Worm (Caenorhabditis elegans) whole organism, young adult: ENCODE measurements around the gene vps-41.

Experiments
- C06A6.2 ChIP-seq: fragments of 200-800 bp; sonication (Bioruptor generic); conservative IDR thresholded peaks from 2 replicates; pipeline ENCODE4 v1.3.6; 2022; ENCODE audit warnings: missing genetic modification characterization, missing compliant biosample characterization
- F22D6.2 ChIP-seq: sonication (generic microtip); optimal IDR thresholded peaks from 2 replicates; lab custom pipeline; 2016; ENCODE audit warnings: mild to moderate bottlenecking, missing genetic modification characterization, missing compliant biosample characterization
- F37B4.10 ChIP-seq: fragments of 200-800 bp; sonication (Bioruptor generic); IDR thresholded peaks from 2 replicates; pipeline ENCODE4 v1.3.6; 2022; ENCODE audit warnings: missing genetic modification characterization, missing compliant biosample characterization
- F49E8.2 ChIP-seq: sonication (generic microtip); optimal IDR thresholded peaks from 3 replicates; lab custom pipeline; 2017; ENCODE audit warnings: missing genetic modification characterization, mild to moderate bottlenecking, missing compliant biosample characterization, antibody characterized with exemption, moderate library complexity; ENCODE audit not compliant: insufficient read depth
- F52B5.7 ChIP-seq: sonication (generic microtip); optimal IDR thresholded peaks from 2 replicates; lab custom pipeline; 2016; ENCODE audit warnings: mild to moderate bottlenecking, missing genetic modification characterization, missing compliant biosample characterization
- K11D2.4 ChIP-seq: fragments of 200-800 bp; sonication (Bioruptor generic); IDR thresholded peaks from 2 replicates; pipeline ENCODE4 v1.3.6; 2022; ENCODE audit warnings: missing genetic modification reagents, missing genetic modification characterization, missing compliant biosample characterization
- Y53F4B.3 ChIP-seq: fragments of 200-800 bp; sonication (Bioruptor generic); IDR thresholded peaks from 2 replicates; pipeline ENCODE4 v1.3.6; 2022; ENCODE audit warnings: missing genetic modification reagents, missing genetic modification characterization, missing compliant biosample characterization
- Y53G8AR.9 ChIP-seq: fragments of 200-800 bp; sonication (Bioruptor generic); conservative IDR thresholded peaks from 2 replicates; pipeline ENCODE4 v1.3.6; 2022; ENCODE audit warnings: missing genetic modification reagents, missing genetic modification characterization, missing compliant biosample characterization
- Y67H2A.10 ChIP-seq: fragments of 200-800 bp; sonication (Bioruptor generic); conservative IDR thresholded peaks from 2 replicates; pipeline ENCODE4 v1.3.6; 2022; ENCODE audit warnings: missing genetic modification reagents, missing genetic modification characterization, missing compliant biosample characterization
- Y79H2A.3 ChIP-seq: fragments of 200-800 bp; sonication (Bioruptor generic); conservative IDR thresholded peaks from 2 replicates; pipeline ENCODE4 v1.3.6; 2022; ENCODE audit warnings: missing genetic modification reagents, missing genetic modification characterization, missing compliant biosample characterization
- akir-1 ChIP-seq: fragments of 200-800 bp; sonication (Bioruptor generic); optimal IDR thresholded peaks from 2 replicates; lab custom pipeline; 2018; ENCODE audit warnings: mild to moderate bottlenecking, missing genetic modification characterization, moderate library complexity, missing compliant biosample characterization
- ama-1 ChIP-seq, 3 experiments: fragments of 150-350 bp in 1 of 3; sonication (generic microtip) in 2 of 3; optimal IDR thresholded peaks; 2 replicates each; lab custom pipeline; 2014 to 2018; ENCODE audit warnings: missing biosample characterization in 2 of 3, missing genetic modification characterization in 2 of 3, missing genetic modification reagents in 2 of 3
- atf-7 ChIP-seq: sonication (generic microtip); optimal IDR thresholded peaks from 2 replicates; lab custom pipeline; 2017; ENCODE audit warnings: mild to moderate bottlenecking, missing genetic modification characterization, missing compliant biosample characterization
- athp-1 ChIP-seq: sonication (generic microtip); optimal IDR thresholded peaks from 2 replicates; lab custom pipeline; 2017; ENCODE audit warnings: mild to moderate bottlenecking, missing genetic modification characterization, missing compliant biosample characterization
- attf-6 ChIP-seq: fragments of 200-800 bp; sonication (Bioruptor generic); IDR thresholded peaks from 2 replicates; pipeline ENCODE4 v1.3.6; 2022; ENCODE audit warnings: missing genetic modification reagents, missing genetic modification characterization, missing compliant biosample characterization
- ccch-3 ChIP-seq: fragments of 200-800 bp; sonication (Bioruptor generic); optimal IDR thresholded peaks from 2 replicates; lab custom pipeline; 2018; ENCODE audit warnings: mild to moderate bottlenecking, missing genetic modification characterization, missing compliant biosample characterization
- ceh-100 ChIP-seq: fragments of 200-800 bp; sonication (Bioruptor generic); IDR thresholded peaks from 2 replicates; pipeline ENCODE4 v1.3.6; 2022; ENCODE audit warnings: missing genetic modification reagents, missing genetic modification characterization, missing compliant biosample characterization
- ceh-27 ChIP-seq: fragments of 200-800 bp; sonication (Bioruptor generic); optimal IDR thresholded peaks from 2 replicates; lab custom pipeline; 2018; ENCODE audit warnings: mild to moderate bottlenecking, missing genetic modification characterization, moderate library complexity, missing compliant biosample characterization
- ceh-40 ChIP-seq: fragments of 200-800 bp; sonication (Bioruptor generic); IDR thresholded peaks from 2 replicates; pipeline ENCODE4 v1.3.6; 2022; ENCODE audit warnings: missing genetic modification characterization, missing compliant biosample characterization
- ceh-91 ChIP-seq: fragments of 200-800 bp; sonication (Bioruptor generic); IDR thresholded peaks from 2 replicates; pipeline ENCODE4 v1.3.6; 2022; ENCODE audit warnings: missing genetic modification reagents, missing genetic modification characterization, missing compliant biosample characterization
- chd-7 ChIP-seq: sonication (generic microtip); optimal IDR thresholded peaks from 2 replicates; lab custom pipeline; 2016; ENCODE audit warnings: mild to moderate bottlenecking, missing genetic modification characterization, moderate library complexity, missing compliant biosample characterization
- dpl-1 ChIP-seq: fragments of 150-350 bp; optimal IDR thresholded peaks from 2 replicates; lab custom pipeline; 2014; ENCODE audit warnings: missing biosample characterization, missing genetic modification reagents, missing genetic modification characterization
- egl-18 ChIP-seq: fragments of 200-800 bp; sonication (Bioruptor generic); IDR thresholded peaks from 2 replicates; pipeline ENCODE4 v1.3.6; 2022; ENCODE audit warnings: missing genetic modification reagents, missing genetic modification characterization, missing compliant biosample characterization
- gei-17 ChIP-seq: fragments of 200-800 bp; sonication (Bioruptor generic); optimal IDR thresholded peaks from 2 replicates; lab custom pipeline; 2018; ENCODE audit warnings: mild to moderate bottlenecking, missing genetic modification characterization, missing compliant biosample characterization
- hsf-1 ChIP-seq: fragments of 200-800 bp; sonication (Bioruptor generic); IDR thresholded peaks from 2 replicates; pipeline ENCODE4 v1.3.6; 2022; ENCODE audit warnings: missing genetic modification reagents, missing genetic modification characterization, missing compliant biosample characterization
- let-607 ChIP-seq, 2 experiments: fragments of 200-800 bp in 1 of 2; sonication (Bioruptor generic) in 1 of 2; sonication (generic microtip) in 1 of 2; optimal IDR thresholded peaks; 2 replicates each; lab custom pipeline; 2016 to 2018; ENCODE audit warnings: mild to moderate bottlenecking in 2 of 2, missing compliant biosample characterization in 2 of 2, missing genetic modification characterization in 2 of 2, moderate library complexity in 2 of 2, missing genotype in 1 of 2
- lsl-1 ChIP-seq: fragments of 200-800 bp; sonication (Bioruptor generic); optimal IDR thresholded peaks from 2 replicates; lab custom pipeline; 2018; ENCODE audit warnings: mild to moderate bottlenecking, missing genetic modification characterization, moderate library complexity, missing compliant biosample characterization
- madf-8 ChIP-seq: fragments of 200-800 bp; sonication (Bioruptor generic); conservative IDR thresholded peaks from 2 replicates; pipeline ENCODE4 v1.3.6; 2022; ENCODE audit warnings: missing genetic modification reagents, missing genetic modification characterization, missing compliant biosample characterization
- nfya-2 ChIP-seq: fragments of 200-800 bp; sonication (Bioruptor generic); IDR thresholded peaks from 2 replicates; pipeline ENCODE4 v1.3.6; 2022; ENCODE audit warnings: missing genetic modification reagents, missing genetic modification characterization, missing compliant biosample characterization
- nhr-80 ChIP-seq: sonication (generic microtip); optimal IDR thresholded peaks from 2 replicates; lab custom pipeline; 2016; ENCODE audit warnings: missing genetic modification characterization, missing compliant biosample characterization
- rcor-1 ChIP-seq: fragments of 200-800 bp; sonication (Bioruptor generic); IDR thresholded peaks from 2 replicates; pipeline ENCODE4 v1.3.6; 2022; ENCODE audit warnings: missing genetic modification reagents, missing genetic modification characterization, missing compliant biosample characterization
- sdz-38 ChIP-seq: sonication (generic microtip); optimal IDR thresholded peaks from 2 replicates; lab custom pipeline; 2016; ENCODE audit warnings: missing genotype, missing genetic modification characterization, missing compliant biosample characterization
- snpc-1.3 ChIP-seq: sonication (generic microtip); optimal IDR thresholded peaks from 2 replicates; lab custom pipeline; 2017; ENCODE audit warnings: missing genetic modification characterization, mild to moderate bottlenecking, missing compliant biosample characterization, antibody characterized with exemption, moderate library complexity, missing genotype, missing genetic modification reagents; ENCODE audit not compliant: insufficient read depth
- snpc-3.4 ChIP-seq: sonication (generic microtip); optimal IDR thresholded peaks from 2 replicates; lab custom pipeline; 2017; ENCODE audit warnings: missing genetic modification characterization, mild to moderate bottlenecking, missing compliant biosample characterization, antibody characterized with exemption, moderate library complexity, missing genotype, missing genetic modification reagents
- somi-1 ChIP-seq: fragments of 200-800 bp; sonication (Bioruptor generic); optimal IDR thresholded peaks from 2 replicates; lab custom pipeline; 2018; ENCODE audit warnings: mild to moderate bottlenecking, missing genetic modification characterization, missing compliant biosample characterization
- tbp1 ChIP-seq: fragments of 200-800 bp; sonication (Bioruptor generic); optimal IDR thresholded peaks from 2 replicates; lab custom pipeline; 2018; ENCODE audit warnings: mild to moderate bottlenecking, missing genetic modification characterization, missing compliant biosample characterization
- tbx-9 ChIP-seq: sonication (generic microtip); optimal IDR thresholded peaks from 2 replicates; lab custom pipeline; 2016; ENCODE audit warnings: borderline replicate concordance, missing genetic modification characterization, inconsistent platforms, missing compliant biosample characterization
- tlf-1 ChIP-seq: fragments of 200-800 bp; sonication (Bioruptor generic); optimal IDR thresholded peaks from 2 replicates; lab custom pipeline; 2018; ENCODE audit warnings: mild to moderate bottlenecking, missing genetic modification characterization, missing compliant biosample characterization
- unc-130 ChIP-seq: sonication (generic microtip); optimal IDR thresholded peaks from 2 replicates; lab custom pipeline; 2016; ENCODE audit warnings: missing genetic modification reagents, missing genetic modification characterization, missing compliant biosample characterization
- unc-62 ChIP-seq: fragments of 150-350 bp; optimal IDR thresholded peaks from 2 replicates; lab custom pipeline; 2014; ENCODE audit warnings: missing biosample characterization, missing genetic modification reagents, missing genetic modification characterization
- ztf-26 ChIP-seq: sonication (generic microtip); optimal IDR thresholded peaks from 2 replicates; lab custom pipeline; 2017; ENCODE audit warnings: missing genetic modification characterization, missing compliant biosample characterization
- ztf-28 ChIP-seq: fragments of 200-800 bp; sonication (Bioruptor generic); IDR thresholded peaks from 2 replicates; pipeline ENCODE4 v1.3.6; 2022; ENCODE audit warnings: missing genetic modification reagents, missing genetic modification characterization, missing compliant biosample characterization

The vps-41 gene

ce11 chrX:5321563-5321962, 37.9 kb downstream of the vps-41 start:
- TF ChIP-seq nfya-2 (GFP tag; lab: Robert Waterston, UW): no peak
- TF ChIP-seq snpc-3.4 (tag; lab: Kevin White, UChicago): no peak
- TF ChIP-seq attf-6 (GFP tag; lab: Robert Waterston, UW): no peak
- no peak for TF ChIP-seq F37B4.10 (GFP tag; lab: Robert Waterston, UW)
- no peak for TF ChIP-seq F22D6.2 (tag; lab: Kevin White, UChicago)
- TF ChIP-seq rcor-1 (GFP tag; lab: Robert Waterston, UW): no peak
- TF ChIP-seq madf-8 (GFP tag; lab: Robert Waterston, UW): no peak
- TF ChIP-seq unc-130 (GFP tag; lab: Kevin White, UChicago): no peak
- no peak for TF ChIP-seq unc-62
- no peak for TF ChIP-seq hsf-1
- no peak for TF ChIP-seq let-607 (tag; optimal IDR thresholded peaks at IDR 0.05; lab: Kevin White, UChicago)
- no peak for TF ChIP-seq sdz-38 (tag; lab: Kevin White, UChicago)

ce11 chrX:5323287-5323686, 39.7 kb downstream of the vps-41 start, which contains the start of gene sto-2:
Gene sto-2, minus strand, starts transcription at chrX:5323387.
- TF ChIP-seq F49E8.2 (tag; lab: Kevin White, UChicago): no peak
- TF ChIP-seq, all 124 proteins: peak for 0

- no peak for TF ChIP-seq snpc-1.3 (tag; lab: Kevin White, UChicago)
- no peak for TF ChIP-seq akir-1 (GFP tag; lab: Kevin White, UChicago)
- TF ChIP-seq nhr-80 (tag; lab: Kevin White, UChicago): peak; percentile 68
Measured at ce11 chrX:5329236-5329635, 45.6 kb downstream of the vps-41 start, which contains the start of gene C26B9.5. Gene C26B9.5, plus strand, starts transcription at chrX:5329479.

- no peak for TF ChIP-seq tlf-1 (GFP tag; lab: Kevin White, UChicago)
- no peak for TF ChIP-seq athp-1 (tag; lab: Kevin White, UChicago)
- no peak for TF ChIP-seq Y67H2A.10
- TF ChIP-seq chd-7 (tag; lab: Kevin White, UChicago): no peak
- TF ChIP-seq akir-1 (GFP tag; lab: Kevin White, UChicago): no peak
- no peak for TF ChIP-seq ceh-40 (GFP tag; lab: Robert Waterston, UW)
- TF ChIP-seq ccch-3 (GFP tag; lab: Kevin White, UChicago): no peak
- no peak for TF ChIP-seq Y79H2A.3 (GFP tag; lab: Robert Waterston, UW)
- no peak for TF ChIP-seq ceh-91 (GFP tag; lab: Robert Waterston, UW)
- no peak for TF ChIP-seq ceh-27 (GFP tag; lab: Kevin White, UChicago)
- no peak for TF ChIP-seq Y53G8AR.9 (GFP tag; lab: Robert Waterston, UW)
- TF ChIP-seq tbp1 (GFP tag; lab: Kevin White, UChicago): no peak
- TF ChIP-seq ztf-28 (GFP tag; lab: Robert Waterston, UW): no peak
- TF ChIP-seq egl-18 (GFP tag; lab: Robert Waterston, UW): no peak
- no peak for TF ChIP-seq gei-17
- TF ChIP-seq F52B5.7 (tag; lab: Kevin White, UChicago): no peak
Measured at ce11 chrX:5330765-5331164, 47.1 kb downstream of the vps-41 start.

ce11 chrX:5335368-5335767, 51.7 kb downstream of the vps-41 start, which contains the start of gene C26B9.6:
Gene C26B9.6, minus strand, starts transcription at chrX:5335468.
- TF ChIP-seq F22D6.2 (tag; lab: Kevin White, UChicago) (no peak), Y53F4B.3 (GFP tag; lab: Robert Waterston, UW) (no peak), hsf-1 (no peak), C06A6.2 (GFP tag; lab: Robert Waterston, UW) (no peak), lsl-1 (GFP tag; lab: Kevin White, UChicago) (no peak), ceh-100 (no peak), dpl-1 (GFP tag; lab: Kevin White, UChicago) (no peak), F37B4.10 (GFP tag; lab: Robert Waterston, UW) (no peak), K11D2.4 (GFP tag; lab: Robert Waterston, UW) (no peak), tbx-9 (tag; lab: Kevin White, UChicago) (no peak), attf-6 (GFP tag; lab: Robert Waterston, UW) (no peak), ztf-26 (tag; lab: Kevin White, UChicago) (no peak), atf-7 (tag; lab: Kevin White, UChicago) (no peak), ama-1 (optimal IDR thresholded peaks at IDR 0.05; lab: Kevin White, UChicago) (no peak), ama-1 (GFP tag; optimal IDR thresholded peaks at IDR 0.05; lab: Kevin White, UChicago) (no peak), somi-1 (GFP tag; lab: Kevin White, UChicago) (no peak)
